Fruit fly (Drosophila melanogaster) whole organism, wandering third instar larva: Measurements from ENCODE around the gene kumpel.

Experiments used
- CG32264 ChIP-seq: fragments of 200-800 bp; sonication (Bioruptor generic); optimal IDR thresholded peaks from 2 replicates; lab custom pipeline; 2016; ENCODE audit warnings: missing biosample characterization, missing genetic modification characterization
- HLH106 ChIP-seq: fragments of 200-800 bp; optimal IDR thresholded peaks from 3 replicates; lab custom pipeline; 2019; ENCODE audit warnings: missing biosample characterization, mild to moderate bottlenecking, missing genetic modification characterization, moderate library complexity
- OdsH ChIP-seq: fragments of 200-800 bp; sonication (Bioruptor generic); optimal IDR thresholded peaks from 2 replicates; lab custom pipeline; 2016; ENCODE audit warnings: missing biosample characterization, mild to moderate bottlenecking, missing genetic modification characterization
- pan ChIP-seq: fragments of >200 bp; optimal IDR thresholded peaks from 2 replicates; lab custom pipeline; 2017
- psq ChIP-seq: fragments of 200-800 bp; sonication (Bioruptor generic); optimal IDR thresholded peaks from 3 replicates; lab custom pipeline; 2017; ENCODE audit warnings: missing biosample characterization, mild to moderate bottlenecking, missing genetic modification characterization, moderate library complexity
- rgr ChIP-seq: fragments of 200-800 bp; sonication (Bioruptor generic); optimal IDR thresholded peaks from 3 replicates; lab custom pipeline; 2016; ENCODE audit warnings: missing biosample characterization, mild to moderate bottlenecking, missing genetic modification characterization
- sage ChIP-seq: fragments of 200-800 bp; sonication (Bioruptor generic); optimal IDR thresholded peaks from 2 replicates; lab custom pipeline; 2016; ENCODE audit warnings: missing biosample characterization, mild to moderate bottlenecking, missing genetic modification characterization
- sv ChIP-seq: fragments of 200-800 bp; sonication (Bioruptor generic); optimal IDR thresholded peaks from 3 replicates; lab custom pipeline; 2016; ENCODE audit warnings: missing biosample characterization, missing genetic modification characterization

DNA sequence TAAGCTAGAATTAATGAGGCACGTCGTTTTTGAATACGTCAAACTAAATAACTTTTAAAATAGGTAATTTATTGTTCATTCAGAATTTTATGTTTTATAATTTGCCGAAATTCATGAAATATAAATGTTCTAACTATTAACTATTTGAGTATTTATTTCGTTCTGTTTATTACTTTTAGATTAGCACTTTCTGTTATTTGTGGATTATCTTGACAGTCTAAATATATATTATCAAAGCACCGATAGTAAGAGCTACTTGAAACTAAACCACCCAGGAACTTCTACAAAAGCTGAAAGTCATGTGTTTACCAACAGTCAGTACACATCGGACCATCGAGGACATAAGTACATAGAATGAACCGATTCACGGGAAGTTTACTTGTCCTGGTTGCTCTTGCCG lies 4.5 kb upstream of the kumpel start, which contains the start of gene CG31089:
- no peak for TF ChIP-seq OdsH (GFP tag; lab: Kevin White, UChicago)
- TF ChIP-seq HLH106 (tag; lab: Kevin White, UChicago) = no peak
- TF ChIP-seq sv (GFP tag; lab: Kevin White, UChicago) = no peak
- TF ChIP-seq sage (GFP tag; lab: Kevin White, UChicago) = no peak
- TF ChIP-seq psq (GFP tag; lab: Kevin White, UChicago) = no peak
- TF ChIP-seq CG32264 (GFP tag; lab: Kevin White, UChicago) = no peak
- no peak for TF ChIP-seq pan (lab: Kevin White, UChicago)
- no peak for TF ChIP-seq rgr (GFP tag; lab: Kevin White, UChicago)
